Worm (Caenorhabditis elegans): ENCODE measurements around the gene F40F8.11.

ce11 chrII:11156160-11156559, 23.8 kb upstream of the F40F8.11 start:
- no peak for TF ChIP-seq skn-1 (tag; optimal IDR thresholded peaks at IDR 0.05)
- TF ChIP-seq rnt-1 (tag; optimal IDR thresholded peaks at IDR 0.05): no peak
- TF ChIP-seq zag-1 (tag; optimal IDR thresholded peaks at IDR 0.05): no peak
- no peak for TF ChIP-seq Y116A8C.19 (tag; optimal IDR thresholded peaks at IDR 0.05; ENCODE audit: borderline replicate concordance)
- TF ChIP-seq pag-3 (tag; optimal IDR thresholded peaks at IDR 0.05; ENCODE audit: borderline replicate concordance, insufficient read depth): no peak
- no peak for TF ChIP-seq nhr-237 (tag; optimal IDR thresholded peaks at IDR 0.05)
- TF ChIP-seq lin-15B (tag; optimal IDR thresholded peaks at IDR 0.05): no peak
- TF ChIP-seq snpc-4 (tag; optimal IDR thresholded peaks at IDR 0.05): no peak
- TF ChIP-seq unc-62 (GFP tag; optimal IDR thresholded peaks at IDR 0.05): no peak
- no peak for TF ChIP-seq aly-2 (tag; optimal IDR thresholded peaks at IDR 0.05)
- TF ChIP-seq nhr-12 (tag; optimal IDR thresholded peaks at IDR 0.05): no peak
- no peak for TF ChIP-seq lir-3 (tag; optimal IDR thresholded peaks at IDR 0.05; ENCODE audit: poor library complexity)
- no peak for TF ChIP-seq nhr-76 (tag; optimal IDR thresholded peaks at IDR 0.05)

Measured in whole organism, L1 larva.